Fruit fly (Drosophila melanogaster): ENCODE results near the gene mRpS21.
A peak's percentile ranks its signal among the peaks of the same experiment; 100 is the strongest.

mRpS21 gene

DNA sequence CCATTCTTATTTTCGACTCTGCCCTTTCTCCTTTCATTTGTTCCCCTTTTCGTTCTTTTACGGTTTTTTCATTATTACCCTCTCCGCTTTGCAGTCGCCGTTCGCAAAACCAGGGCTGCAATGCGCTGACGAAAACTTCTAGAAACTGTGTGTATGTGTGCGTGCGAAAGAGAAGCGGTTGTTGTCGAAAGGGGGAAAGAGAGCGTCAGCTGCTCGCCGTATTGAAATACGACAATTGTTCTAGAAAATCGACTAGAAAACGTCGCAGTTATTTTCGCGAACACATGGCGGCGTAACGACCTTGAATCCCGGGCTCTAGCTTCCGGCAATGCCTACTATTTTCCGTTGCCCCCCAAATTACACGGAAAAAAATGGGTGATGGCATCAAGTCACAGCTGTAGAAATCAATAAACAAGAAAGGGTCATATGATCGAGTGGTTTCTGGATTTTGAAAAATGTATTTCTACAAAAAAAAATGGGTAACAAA lies 1.1 kb upstream of the mRpS21 start (continued):
- TF ChIP-seq CG15601 (tag; optimal IDR thresholded peaks at IDR 0.05) = no peak
- peak; percentile 44; the same call in 1 of the 3 replicates for TF ChIP-seq CG11695 (GFP tag; IDR thresholded peaks at IDR 0.05)
- TF ChIP-seq Max (GFP tag; optimal IDR thresholded peaks at IDR 0.05) = peak; percentile 3
- peak; percentile 47 for TF ChIP-seq CG1832 (GFP tag; optimal IDR thresholded peaks at IDR 0.05)
- no peak for TF ChIP-seq CG13296 (GFP tag; optimal IDR thresholded peaks at IDR 0.05)
- TF ChIP-seq CG6791 (GFP tag; IDR thresholded peaks at IDR 0.05; ENCODE audit: partially characterized antibody) = 0 out of 3 replicates have a peak, but pooled peaks have one; percentile 13
- TF ChIP-seq dpn (GFP tag; optimal IDR thresholded peaks at IDR 0.05) = peak in 1 of 2 experiments; percentile 22

DNA sequence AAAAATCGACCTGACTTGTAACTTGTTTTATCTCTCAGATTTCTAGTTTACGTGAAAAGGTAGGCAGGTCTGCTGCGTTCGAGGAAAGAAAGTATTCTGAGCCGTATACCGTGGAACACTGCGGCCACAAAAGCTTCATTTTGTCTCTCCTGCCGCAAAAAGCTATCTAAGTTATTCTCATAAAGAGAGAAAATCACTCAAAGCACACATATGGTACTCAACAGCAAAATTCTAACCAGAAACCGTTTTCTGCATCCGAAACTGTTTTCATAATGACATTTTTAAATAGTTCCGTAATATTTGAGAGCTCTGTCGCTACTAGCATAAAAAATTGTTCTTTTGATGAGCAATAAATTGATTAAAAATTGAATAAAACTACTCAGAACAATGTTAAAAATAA lies 1.9 kb downstream of the mRpS21 start, which contains the start of the genes CG9813 and CG8870:
CG9813 (minus strand) TSS at position 101 of the 400 bp plus-strand sequence.
CG8870 (plus strand) TSS at position 168 of the 400 bp plus-strand sequence.
- TF ChIP-seq CG1832 (GFP tag; optimal IDR thresholded peaks at IDR 0.05) = no peak
- no peak for TF ChIP-seq Pdp1 (GFP tag; optimal IDR thresholded peaks at IDR 0.05)
- peak; percentile 36 to 52 for TF ChIP-seq Trl (optimal IDR thresholded peaks at IDR 0.05)
- no peak for TF ChIP-seq Trl (GFP tag; optimal IDR thresholded peaks at IDR 0.05)
- TF ChIP-seq ems (GFP tag; optimal IDR thresholded peaks at IDR 0.05) = no peak
- TF ChIP-seq Sry-δ (GFP tag; optimal IDR thresholded peaks at IDR 0.05) = no peak
- TF ChIP-seq D (optimal IDR thresholded peaks at IDR 0.05) = no peak
- TF ChIP-seq D (GFP tag; optimal IDR thresholded peaks at IDR 0.05) = no peak
- no peak for TF ChIP-seq Hey (tag; optimal IDR thresholded peaks at IDR 0.05)
- no peak for TF ChIP-seq CG4328 (GFP tag; optimal IDR thresholded peaks at IDR 0.05)
- TF ChIP-seq gt (GFP tag; IDR thresholded peaks at IDR 0.05) = no peak
- no peak for TF ChIP-seq fd64A (GFP tag; optimal IDR thresholded peaks at IDR 0.05)
- no peak for TF ChIP-seq ap (GFP tag; IDR thresholded peaks at IDR 0.05)
- TF ChIP-seq CG1529 (GFP tag; optimal IDR thresholded peaks at IDR 0.05) = no peak
- TF ChIP-seq z (GFP tag; IDR thresholded peaks at IDR 0.05) = 0 out of 3 replicates have a peak, but pooled peaks have one; percentile 32
- TF ChIP-seq hkb (optimal IDR thresholded peaks at IDR 0.05) = no peak
- 0 out of 2 replicates have a peak, but pooled peaks have one; percentile 28 for TF ChIP-seq hkb (GFP tag; IDR thresholded peaks at IDR 0.05)

DNA sequence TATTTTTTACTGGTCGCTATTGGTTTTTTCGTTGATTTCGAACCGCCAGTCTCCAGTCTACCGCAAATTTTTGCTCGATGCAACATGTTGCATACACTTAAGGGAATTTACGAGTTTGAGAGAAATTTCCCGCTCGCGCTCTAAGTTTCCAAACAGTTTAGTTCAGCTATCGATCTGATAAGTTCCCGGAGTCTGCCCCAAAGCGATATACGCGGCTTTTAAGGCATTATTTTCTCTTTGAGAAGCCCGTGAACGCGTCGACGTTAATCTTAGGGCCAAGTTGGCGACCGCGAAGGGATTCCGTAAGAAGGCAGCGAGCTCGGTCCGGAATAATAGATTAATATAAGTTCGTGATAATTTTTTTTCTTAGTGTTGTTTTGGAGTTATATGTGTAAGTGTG lies 6.7 kb downstream of the mRpS21 start:
- TF ChIP-seq chm (GFP tag; IDR thresholded peaks at IDR 0.05) = no peak
- TF ChIP-seq CG12769 (tag; optimal IDR thresholded peaks at IDR 0.05) = peak; percentile 59
- TF ChIP-seq PHDP (tag; optimal IDR thresholded peaks at IDR 0.05) = peak; percentile 5
- TF ChIP-seq croc (GFP tag; conservative IDR thresholded peaks at IDR 0.05) = no peak
- TF ChIP-seq CG9797 (GFP tag; optimal IDR thresholded peaks at IDR 0.05) = no peak
- no peak for TF ChIP-seq NfI (GFP tag; optimal IDR thresholded peaks at IDR 0.05)
- TF ChIP-seq CoRest (tag; optimal IDR thresholded peaks at IDR 0.05) = peak; percentile 2
- peak; percentile 96 for TF ChIP-seq CG5180 (GFP tag; optimal IDR thresholded peaks at IDR 0.05)
- peak; percentile 5 for TF ChIP-seq Med (GFP tag)
- TF ChIP-seq sens (GFP tag) = peak; percentile 69
- no peak for TF ChIP-seq Xbp1 (GFP tag; optimal IDR thresholded peaks at IDR 0.05)
- TF ChIP-seq CG11504 (tag; optimal IDR thresholded peaks at IDR 0.05) = peak; percentile 62
- 0 out of 2 replicates have a peak, but pooled peaks have one; percentile 17 for TF ChIP-seq onecut (GFP tag; IDR thresholded peaks at IDR 0.05)
- TF ChIP-seq ci (GFP tag; IDR thresholded peaks at IDR 0.05) = 0 out of 3 replicates have a peak, but pooled peaks have one; percentile 35
